Worm (Caenorhabditis elegans) whole organism, L3 larva: Measurements from ENCODE around the gene ZK105.8.

Experiments
- ama-1 ChIP-seq: fragments of 150-350 bp; optimal IDR thresholded peaks from 2 replicates; lab custom pipeline; 2018
- ceh-9 ChIP-seq: sonication (generic microtip); optimal IDR thresholded peaks from 2 replicates; lab custom pipeline; 2018; ENCODE audit warnings: missing biosample characterization, missing genetic modification characterization
- daf-12 ChIP-seq: fragments of 150-350 bp; optimal IDR thresholded peaks from 2 replicates; lab custom pipeline; 2014; ENCODE audit warnings: missing biosample characterization, missing genetic modification reagents, missing genetic modification characterization
- elt-1 ChIP-seq: fragments of 150-350 bp; optimal IDR thresholded peaks from 2 replicates; lab custom pipeline; 2014; ENCODE audit warnings: missing biosample characterization, missing genetic modification characterization
- eor-1 ChIP-seq, 2 experiments: fragments of 150-350 bp; optimal IDR thresholded peaks; 2 replicates each; lab custom pipeline; 2014 to 2018; ENCODE audit warnings: missing biosample characterization in 2 of 2, missing genetic modification characterization in 2 of 2
- fkh-10 ChIP-seq: sonication (generic microtip); optimal IDR thresholded peaks from 2 replicates; lab custom pipeline; 2017; ENCODE audit warnings: missing biosample characterization, missing genetic modification reagents, missing genetic modification characterization
- mdl-1 ChIP-seq: fragments of 150-350 bp; optimal IDR thresholded peaks from 2 replicates; lab custom pipeline; 2014; ENCODE audit warnings: missing biosample characterization, missing genetic modification characterization
- nhr-11 ChIP-seq: fragments of 150-350 bp; optimal IDR thresholded peaks from 2 replicates; lab custom pipeline; 2014; ENCODE audit warnings: missing biosample characterization, missing genetic modification characterization
- nhr-12 ChIP-seq: fragments of 150-350 bp; optimal IDR thresholded peaks from 2 replicates; lab custom pipeline; 2014; ENCODE audit warnings: missing biosample characterization, missing genetic modification characterization
- nhr-237 ChIP-seq: fragments of 150-350 bp; optimal IDR thresholded peaks from 2 replicates; lab custom pipeline; 2014; ENCODE audit warnings: missing biosample characterization, missing genetic modification characterization
- nhr-76 ChIP-seq: fragments of 150-350 bp; sonication (generic microtip); optimal IDR thresholded peaks from 5 replicates; lab custom pipeline; 2014; ENCODE audit warnings: missing biosample characterization, missing genetic modification characterization
- nhr-77 ChIP-seq: fragments of 150-350 bp; optimal IDR thresholded peaks from 2 replicates; lab custom pipeline; 2014; ENCODE audit warnings: missing biosample characterization, missing genetic modification characterization
- sea-2 ChIP-seq: fragments of 150-350 bp; sonication (generic microtip); optimal IDR thresholded peaks from 4 replicates; lab custom pipeline; 2014; ENCODE audit warnings: missing biosample characterization, missing genetic modification reagents, missing genetic modification characterization
- unc-62 ChIP-seq: fragments of 150-350 bp; sonication (generic microtip); optimal IDR thresholded peaks from 4 replicates; lab custom pipeline; 2014; ENCODE audit warnings: missing biosample characterization, missing genetic modification reagents, missing genetic modification characterization

- TF ChIP-seq unc-62 (GFP tag; lab: Kevin White, UChicago) = no peak
- TF ChIP-seq nhr-12 (tag; lab: Kevin White, UChicago) = no peak
- TF ChIP-seq nhr-76 = no peak
- TF ChIP-seq eor-1 (tag; optimal IDR thresholded peaks at IDR 0.05; lab: Kevin White, UChicago) = no peak
- TF ChIP-seq nhr-237 (tag; lab: Kevin White, UChicago) = no peak
- no peak for TF ChIP-seq nhr-11
- TF ChIP-seq nhr-77 (tag; lab: Kevin White, UChicago) = no peak
- TF ChIP-seq daf-12 = no peak
- no peak for TF ChIP-seq fkh-10
- peak; percentile 32 for TF ChIP-seq ama-1 (lab: Kevin White, UChicago)
- no peak for TF ChIP-seq sea-2
- TF ChIP-seq ceh-9 (tag; lab: Kevin White, UChicago) = no peak
- TF ChIP-seq elt-1 (tag; lab: Kevin White, UChicago) = no peak
- no peak for TF ChIP-seq mdl-1
Observed at ce11 chrV:7775226-7775625, 50.9 kb downstream of the ZK105.8 start.
